Comparison of ENCODE assay signal across 5 fruit fly cellular contexts in the genomic region with DNA sequence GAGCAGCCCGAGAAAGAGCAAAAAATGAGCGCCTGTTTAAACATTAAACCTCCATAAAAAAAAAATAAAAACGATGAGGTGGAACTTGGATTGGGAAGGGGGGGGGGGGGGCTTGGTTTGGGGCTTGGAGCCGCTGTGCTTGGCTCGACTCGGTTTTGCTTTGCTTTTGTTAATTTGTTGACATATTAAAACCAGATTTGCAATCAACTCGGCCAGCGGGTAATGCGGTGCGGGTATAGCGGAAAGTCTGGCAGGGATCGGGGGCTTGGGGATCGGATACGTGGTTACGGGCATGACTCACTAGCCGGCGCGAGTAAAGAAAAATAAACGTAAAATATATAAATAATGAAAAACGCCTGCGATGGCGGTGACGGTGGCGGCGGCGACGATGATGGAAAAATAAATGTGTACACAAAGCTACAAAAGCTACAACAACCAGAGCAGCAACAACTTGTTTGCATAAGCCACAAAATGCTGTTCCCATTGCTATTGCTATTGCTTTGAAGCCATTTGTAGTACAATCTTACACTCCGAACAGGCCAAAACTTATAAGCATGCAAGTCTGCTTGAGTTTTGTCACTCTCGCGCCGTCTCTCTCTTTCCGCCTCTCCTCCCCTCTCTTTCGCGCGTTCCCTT.
TF ChIP-seq lines count a peak whose summit lies in the region.

No protein-coding gene starts in this region.

- no peak for TF ChIP-seq CTCF in whole organism, embryonic (GFP tag; optimal IDR thresholded peaks at IDR 0.05; lab: Kevin White, UChicago)

TF ChIP-seq in whole organism, adult, 20 proteins besides CTCF, POLR2A, EP300 and RAD21:
- TF ChIP-seq Crg-1 (GFP tag; optimal IDR thresholded peaks at IDR 0.05; lab: Kevin White, UChicago) (no peak), ovo (GFP tag; optimal IDR thresholded peaks at IDR 0.05; lab: Kevin White, UChicago) (peak; percentile 37), CG14711 (tag; optimal IDR thresholded peaks at IDR 0.05; lab: Kevin White, UChicago) (no peak), Clk (GFP tag; optimal IDR thresholded peaks at IDR 0.05; lab: Kevin White, UChicago) (no peak), CG33017 (tag; optimal IDR thresholded peaks at IDR 0.05; lab: Kevin White, UChicago) (no peak), cic (GFP tag; optimal IDR thresholded peaks at IDR 0.05; lab: Kevin White, UChicago) (peak; percentile 38), CG12768 (GFP tag; optimal IDR thresholded peaks at IDR 0.05; lab: Kevin White, UChicago) (peak; percentile 27), CG1620 (GFP tag; optimal IDR thresholded peaks at IDR 0.05; lab: Kevin White, UChicago) (no peak), pad (GFP tag; optimal IDR thresholded peaks at IDR 0.05; lab: Kevin White, UChicago) (no peak), tj (GFP tag; optimal IDR thresholded peaks at IDR 0.05; lab: Kevin White, UChicago) (peak; percentile 87), Mnt (GFP tag; optimal IDR thresholded peaks at IDR 0.05; lab: Kevin White, UChicago) (no peak), Hr96 (GFP tag; optimal IDR thresholded peaks at IDR 0.05; lab: Kevin White, UChicago) (no peak)

TF ChIP-seq in whole organism, embryonic, 481 proteins besides CTCF, POLR2A, EP300 and RAD21 (continues in another document):
- no peak for TF ChIP-seq Drgx (GFP tag; IDR thresholded peaks at IDR 0.05; lab: Robert Waterston, UW)
- TF ChIP-seq CG9797 (GFP tag; optimal IDR thresholded peaks at IDR 0.05; lab: Kevin White, UChicago): no peak
- no peak for TF ChIP-seq CG31441 (GFP tag; IDR thresholded peaks at IDR 0.05; lab: Robert Waterston, UW)
- TF ChIP-seq eyg (GFP tag; optimal IDR thresholded peaks at IDR 0.05; lab: Kevin White, UChicago): no peak
- no peak for TF ChIP-seq CG1529 (GFP tag; optimal IDR thresholded peaks at IDR 0.05; lab: Kevin White, UChicago)
- TF ChIP-seq ERR (GFP tag; optimal IDR thresholded peaks at IDR 0.05; lab: Kevin White, UChicago): no peak
- no peak for TF ChIP-seq vfl (GFP tag; optimal IDR thresholded peaks at IDR 0.05; lab: Kevin White, UChicago)
- no peak for TF ChIP-seq CG7786 (GFP tag; optimal IDR thresholded peaks at IDR 0.05; lab: Kevin White, UChicago)
- TF ChIP-seq zf30C (GFP tag; optimal IDR thresholded peaks at IDR 0.05; lab: Kevin White, UChicago): no peak
- TF ChIP-seq HHEX (GFP tag; optimal IDR thresholded peaks at IDR 0.05; lab: Kevin White, UChicago): peak; percentile 20
- 0 out of 2 replicates have a peak, but pooled peaks have one; percentile 20 for TF ChIP-seq CG5953 (GFP tag; IDR thresholded peaks at IDR 0.05; lab: Robert Waterston, UW)
- TF ChIP-seq Sry-β (GFP tag; optimal IDR thresholded peaks at IDR 0.05; lab: Kevin White, UChicago): no peak
- TF ChIP-seq D19A (tag; optimal IDR thresholded peaks at IDR 0.05; lab: Kevin White, UChicago): no peak
- no peak for TF ChIP-seq corto (GFP tag; optimal IDR thresholded peaks at IDR 0.05; lab: Kevin White, UChicago)
- TF ChIP-seq fd64A (GFP tag; optimal IDR thresholded peaks at IDR 0.05; lab: Kevin White, UChicago): no peak
- no peak for TF ChIP-seq CG2202 (tag; optimal IDR thresholded peaks at IDR 0.05; lab: Kevin White, UChicago)
- no peak for TF ChIP-seq Taf1 (GFP tag; IDR thresholded peaks at IDR 0.05; lab: Robert Waterston, UW)
- no peak for TF ChIP-seq sug (tag; optimal IDR thresholded peaks at IDR 0.05; lab: Kevin White, UChicago)
- TF ChIP-seq CG8944 (GFP tag; optimal IDR thresholded peaks at IDR 0.05; lab: Kevin White, UChicago): no peak

TF ChIP-seq in whole organism, prepupa, 60 proteins besides CTCF, POLR2A, EP300 and RAD21 (continues in another document):
- TF ChIP-seq ss (GFP tag; optimal IDR thresholded peaks at IDR 0.05; lab: Kevin White, UChicago) (peak; percentile 80 to 81), eg (GFP tag; IDR thresholded peaks at IDR 0.05; lab: Robert Waterston, UW) (peak; percentile 64; the same call in 1 of the 3 replicates), lz (GFP tag; optimal IDR thresholded peaks at IDR 0.05; lab: Kevin White, UChicago) (no peak), CG1621 (tag; optimal IDR thresholded peaks at IDR 0.05; lab: Kevin White, UChicago) (peak; percentile 52), CG6854 (GFP tag; optimal IDR thresholded peaks at IDR 0.05; lab: Kevin White, UChicago) (peak; percentile 38), CG10669 (GFP tag; optimal IDR thresholded peaks at IDR 0.05; lab: Kevin White, UChicago) (peak; percentile 46), esn (GFP tag; optimal IDR thresholded peaks at IDR 0.05; lab: Kevin White, UChicago) (no peak), net (GFP tag; optimal IDR thresholded peaks at IDR 0.05; lab: Kevin White, UChicago) (peak; percentile 43), CG32006 (GFP tag; optimal IDR thresholded peaks at IDR 0.05; lab: Kevin White, UChicago) (peak; percentile 23), Eip78C (GFP tag; lab: Kevin White, UChicago) (peak; percentile 39), topi (GFP tag; optimal IDR thresholded peaks at IDR 0.05; lab: Kevin White, UChicago) (no peak), dsx (GFP tag; optimal IDR thresholded peaks at IDR 0.05; lab: Kevin White, UChicago; ENCODE audit: poor library complexity, severe bottlenecking) (peak; percentile 67), CG34406 (GFP tag; optimal IDR thresholded peaks at IDR 0.05; lab: Kevin White, UChicago) (peak; percentile 1), CG10631 (GFP tag; optimal IDR thresholded peaks at IDR 0.05; lab: Kevin White, UChicago) (no peak), Met (GFP tag; optimal IDR thresholded peaks at IDR 0.05; lab: Kevin White, UChicago) (no peak), Hr39 (GFP tag; optimal IDR thresholded peaks at IDR 0.05; lab: Kevin White, UChicago) (no peak), salr (GFP tag; optimal IDR thresholded peaks at IDR 0.05; lab: Kevin White, UChicago) (no peak), spab (GFP tag; optimal IDR thresholded peaks at IDR 0.05; lab: Kevin White, UChicago) (peak; percentile 59), CG3919 (GFP tag; optimal IDR thresholded peaks at IDR 0.05; lab: Kevin White, UChicago) (peak; percentile 16)

TF ChIP-seq in whole organism, pupa, 21 proteins besides CTCF, POLR2A, EP300 and RAD21 (continues in another document):
- TF ChIP-seq gl (tag; optimal IDR thresholded peaks at IDR 0.05; lab: Kevin White, UChicago) (peak; percentile 68), rn (GFP tag; IDR thresholded peaks at IDR 0.05; lab: Robert Waterston, UW) (no peak), CG8301 (tag; optimal IDR thresholded peaks at IDR 0.05; lab: Kevin White, UChicago) (no peak), fd96Ca (GFP tag; IDR thresholded peaks at IDR 0.05; lab: Robert Waterston, UW) (peak; percentile 60; the same call in 1 of the 3 replicates), D1 (tag; optimal IDR thresholded peaks at IDR 0.05; lab: Kevin White, UChicago) (no peak), CG9948 (tag; optimal IDR thresholded peaks at IDR 0.05; lab: Kevin White, UChicago) (peak; percentile 28), CG10348 (GFP tag; IDR thresholded peaks at IDR 0.05; lab: Robert Waterston, UW) (no peak), EcR (GFP tag; optimal IDR thresholded peaks at IDR 0.05; lab: Kevin White, UChicago) (peak; percentile 64), Pif1A (GFP tag; optimal IDR thresholded peaks at IDR 0.05; lab: Kevin White, UChicago) (no peak), CG34367 (tag; optimal IDR thresholded peaks at IDR 0.05; lab: Kevin White, UChicago) (peak; percentile 34), Ets98B (GFP tag; IDR thresholded peaks at IDR 0.05; lab: Robert Waterston, UW) (peak; percentile 40; the same call in 1 of the 2 replicates), CG17806 (tag; optimal IDR thresholded peaks at IDR 0.05; lab: Kevin White, UChicago) (peak; percentile 1), CG14655 (GFP tag; optimal IDR thresholded peaks at IDR 0.05; lab: Kevin White, UChicago) (peak; percentile 26), CG32121 (GFP tag; IDR thresholded peaks at IDR 0.05; lab: Robert Waterston, UW) (peak; percentile 42), CG15710 (tag; optimal IDR thresholded peaks at IDR 0.05; lab: Kevin White, UChicago) (peak; percentile 54), CG8159 (tag; optimal IDR thresholded peaks at IDR 0.05; lab: Kevin White, UChicago) (peak; percentile 50), Snoo (tag; optimal IDR thresholded peaks at IDR 0.05; lab: Kevin White, UChicago) (peak; percentile 64), Pif1B (GFP tag; optimal IDR thresholded peaks at IDR 0.05; lab: Kevin White, UChicago) (peak; percentile 9), CG12605 (GFP tag; IDR thresholded peaks at IDR 0.05; lab: Robert Waterston, UW) (peak; percentile 46; the same call in 1 of the 2 replicates), CG4496 (GFP tag; IDR thresholded peaks at IDR 0.05; lab: Robert Waterston, UW) (peak; percentile 45; the same call in 1 of the 3 replicates)

TF ChIP-seq in whole organism, wandering third instar larva, 38 proteins besides CTCF, POLR2A, EP300 and RAD21 (continues in another document):
- TF ChIP-seq Vsx2 (GFP tag; optimal IDR thresholded peaks at IDR 0.05; lab: Kevin White, UChicago; ENCODE audit: partially characterized antibody) (peak; percentile 31), lola (GFP tag; optimal IDR thresholded peaks at IDR 0.05; lab: Kevin White, UChicago) (no peak), fru (GFP tag; optimal IDR thresholded peaks at IDR 0.05; lab: Kevin White, UChicago) (peak; percentile 34), jim (GFP tag; optimal IDR thresholded peaks at IDR 0.05; lab: Kevin White, UChicago) (peak; percentile 80), dsf (GFP tag; optimal IDR thresholded peaks at IDR 0.05; lab: Kevin White, UChicago; ENCODE audit: borderline replicate concordance) (no peak), Dfd (GFP tag; optimal IDR thresholded peaks at IDR 0.05; lab: Kevin White, UChicago) (no peak), Rel (GFP tag; optimal IDR thresholded peaks at IDR 0.05; lab: Kevin White, UChicago) (no peak), Rel (tag; optimal IDR thresholded peaks at IDR 0.05; lab: Kevin White, UChicago) (peak; percentile 48), dmrt93B (GFP tag; optimal IDR thresholded peaks at IDR 0.05; lab: Kevin White, UChicago) (no peak), foxo (GFP tag; optimal IDR thresholded peaks at IDR 0.05; lab: Kevin White, UChicago) (peak in 1 of 2 experiments; percentile 11), dl (GFP tag; optimal IDR thresholded peaks at IDR 0.05; lab: Kevin White, UChicago; ENCODE audit: insufficient read depth in 1 of 2, partially characterized antibody in 2 of 2) (no peak), HLH106 (tag; optimal IDR thresholded peaks at IDR 0.05; lab: Kevin White, UChicago) (no peak), OdsH (GFP tag; optimal IDR thresholded peaks at IDR 0.05; lab: Kevin White, UChicago) (no peak), woc (GFP tag; optimal IDR thresholded peaks at IDR 0.05; lab: Kevin White, UChicago) (no peak), Dif (GFP tag; optimal IDR thresholded peaks at IDR 0.05; lab: Kevin White, UChicago; ENCODE audit: partially characterized antibody) (peak; percentile 37), psq (GFP tag; optimal IDR thresholded peaks at IDR 0.05; lab: Kevin White, UChicago) (peak; percentile 20), Sp1 (GFP tag; optimal IDR thresholded peaks at IDR 0.05; lab: Kevin White, UChicago) (peak; percentile 39), Abd-B (GFP tag; optimal IDR thresholded peaks at IDR 0.05; lab: Kevin White, UChicago) (no peak), Hr83 (GFP tag; optimal IDR thresholded peaks at IDR 0.05; lab: Kevin White, UChicago; ENCODE audit: poor library complexity, severe bottlenecking) (no peak), Hr78 (GFP tag; optimal IDR thresholded peaks at IDR 0.05; lab: Kevin White, UChicago) (no peak), h (GFP tag; optimal IDR thresholded peaks at IDR 0.05; lab: Kevin White, UChicago) (peak; percentile 20)
